ENCODE assay signal across 2 fruit fly cellular contexts in the genomic region with DNA sequence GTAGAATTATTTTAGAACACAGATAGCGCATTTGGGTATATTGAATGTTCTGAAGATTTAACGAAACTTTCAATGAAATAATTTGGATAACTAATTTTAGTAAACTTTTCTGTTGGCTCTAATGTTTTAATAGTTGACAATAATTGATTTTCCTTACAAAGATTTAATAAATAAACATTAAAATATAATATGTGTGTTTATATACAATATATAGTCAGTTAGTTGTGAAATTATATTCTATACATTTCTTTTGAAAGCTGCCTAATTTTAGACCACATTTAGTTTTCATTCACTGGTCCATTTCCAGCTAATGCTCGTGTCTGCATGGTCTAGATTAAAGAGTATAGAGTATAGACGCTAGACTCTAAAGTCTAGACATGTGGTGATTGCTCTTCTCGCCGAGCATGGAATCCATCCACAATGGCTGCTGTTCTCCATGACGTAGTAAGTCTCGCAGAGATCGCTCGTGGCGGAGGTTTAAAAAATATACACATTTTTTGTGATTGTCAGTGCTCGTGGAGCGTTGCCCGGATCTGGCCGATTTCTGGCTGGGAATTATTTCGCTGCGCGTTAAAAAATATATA.
A peak's percentile ranks its signal among the peaks of the same experiment; 100 is the strongest.
TF ChIP-seq lines count a peak whose summit lies in the region.

A gene (plus strand): TSS at position 534 of the 584 bp plus-strand sequence.

- no peak for TF ChIP-seq CTCF in whole organism, embryonic (GFP tag; optimal IDR thresholded peaks at IDR 0.05; lab: Kevin White, UChicago)

TF ChIP-seq in whole organism, embryonic, 481 proteins besides CTCF, POLR2A, EP300 and RAD21 (continues in another document):
- TF ChIP-seq CG2199 (GFP tag; IDR thresholded peaks at IDR 0.05; lab: Robert Waterston, UW) (no peak), CG10543 (GFP tag; optimal IDR thresholded peaks at IDR 0.05; lab: Kevin White, UChicago) (peak; percentile 34), Dip3 (GFP tag; optimal IDR thresholded peaks at IDR 0.05; lab: Kevin White, UChicago) (no peak), Bdp1 (GFP tag; optimal IDR thresholded peaks at IDR 0.05; lab: Kevin White, UChicago) (no peak), gro (GFP tag; optimal IDR thresholded peaks at IDR 0.05; lab: Kevin White, UChicago) (no peak), emc (GFP tag; optimal IDR thresholded peaks at IDR 0.05; lab: Kevin White, UChicago) (no peak), hkb (optimal IDR thresholded peaks at IDR 0.05; lab: Kevin White, UChicago) (no peak), hkb (GFP tag; IDR thresholded peaks at IDR 0.05; lab: Robert Waterston, UW) (no peak), Asciz (GFP tag; optimal IDR thresholded peaks at IDR 0.05; lab: Kevin White, UChicago) (no peak), vnd (GFP tag; IDR thresholded peaks at IDR 0.05; lab: Robert Waterston, UW; ENCODE audit: partially characterized antibody) (no peak), Mrtf (GFP tag; IDR thresholded peaks at IDR 0.05; lab: Robert Waterston, UW) (no peak), nerfin-1 (tag; optimal IDR thresholded peaks at IDR 0.05; lab: Kevin White, UChicago) (no peak), CG6272 (GFP tag; IDR thresholded peaks at IDR 0.05; lab: Robert Waterston, UW) (no peak), tap (tag; optimal IDR thresholded peaks at IDR 0.05; lab: Kevin White, UChicago) (no peak), Oli (tag; optimal IDR thresholded peaks at IDR 0.05; lab: Kevin White, UChicago) (no peak), CG11560 (tag; IDR thresholded peaks at IDR 0.05; lab: Robert Waterston, UW) (no peak), CG30020 (tag; optimal IDR thresholded peaks at IDR 0.05; lab: Kevin White, UChicago) (no peak), so (GFP tag; IDR thresholded peaks at IDR 0.05; lab: Robert Waterston, UW) (no peak), chm (GFP tag; IDR thresholded peaks at IDR 0.05; lab: Robert Waterston, UW) (no peak), ash1 (GFP tag; optimal IDR thresholded peaks at IDR 0.05; lab: Kevin White, UChicago) (no peak), Fer3 (tag; optimal IDR thresholded peaks at IDR 0.05; lab: Kevin White, UChicago) (no peak), dmrt11E (tag; optimal IDR thresholded peaks at IDR 0.05; lab: Kevin White, UChicago) (no peak), row (GFP tag; IDR thresholded peaks at IDR 0.05; lab: Robert Waterston, UW) (peak; percentile 26; the same call in 1 of the 3 replicates), CG31441 (GFP tag; IDR thresholded peaks at IDR 0.05; lab: Robert Waterston, UW) (peak; percentile 4; the same call in 1 of the 2 replicates), al (GFP tag; IDR thresholded peaks at IDR 0.05; lab: Robert Waterston, UW) (no peak), CoRest (tag; optimal IDR thresholded peaks at IDR 0.05; lab: Kevin White, UChicago) (peak; percentile 36), CG12769 (tag; optimal IDR thresholded peaks at IDR 0.05; lab: Kevin White, UChicago) (peak; percentile 2), CG30403 (GFP tag; optimal IDR thresholded peaks at IDR 0.05; lab: Kevin White, UChicago) (no peak), ERR (GFP tag; optimal IDR thresholded peaks at IDR 0.05; lab: Kevin White, UChicago) (no peak), nmo (GFP tag; optimal IDR thresholded peaks at IDR 0.05; lab: Kevin White, UChicago) (peak; percentile 39), ewg (GFP tag; optimal IDR thresholded peaks at IDR 0.05; lab: Kevin White, UChicago) (no peak), grn (GFP tag; optimal IDR thresholded peaks at IDR 0.05; lab: Kevin White, UChicago) (no peak), CG7839 (tag; optimal IDR thresholded peaks at IDR 0.05; lab: Kevin White, UChicago) (peak; percentile 26), Hr39 (optimal IDR thresholded peaks at IDR 0.05; lab: Kevin White, UChicago) (no peak), CG7556 (GFP tag; optimal IDR thresholded peaks at IDR 0.05; lab: Kevin White, UChicago) (peak; percentile 12), croc (GFP tag; conservative IDR thresholded peaks at IDR 0.05; lab: Robert Waterston, UW) (no peak), Eip74EF (GFP tag; optimal IDR thresholded peaks at IDR 0.05; lab: Kevin White, UChicago) (no peak), B-H2 (GFP tag; optimal IDR thresholded peaks at IDR 0.05; lab: Kevin White, UChicago) (no peak), Chrac-16 (GFP tag; optimal IDR thresholded peaks at IDR 0.05; lab: Kevin White, UChicago) (no peak), CG12659 (GFP tag; optimal IDR thresholded peaks at IDR 0.05; lab: Kevin White, UChicago) (no peak), Dek (tag; optimal IDR thresholded peaks at IDR 0.05; lab: Kevin White, UChicago) (no peak), nau (GFP tag; optimal IDR thresholded peaks at IDR 0.05; lab: Kevin White, UChicago) (no peak), mam (GFP tag; optimal IDR thresholded peaks at IDR 0.05; lab: Kevin White, UChicago) (no peak), E2f1 (GFP tag; IDR thresholded peaks at IDR 0.05; lab: Robert Waterston, UW) (no peak)

TF ChIP-seq in whole organism, pupa, 21 proteins besides CTCF, POLR2A, EP300 and RAD21:
- TF ChIP-seq CG8301 (tag; optimal IDR thresholded peaks at IDR 0.05; lab: Kevin White, UChicago) (no peak), CG14655 (GFP tag; optimal IDR thresholded peaks at IDR 0.05; lab: Kevin White, UChicago) (peak; percentile 20)
